Fruit fly (Drosophila melanogaster): ENCODE results near the gene CG17350.

The CG17350 gene

dm6 chr2L:19380630-19381029 lies at the start of gene CG17350:
CG17350 (plus strand) TSS chr2L:19380930.
- no peak for TF ChIP-seq CG17801 (GFP tag; optimal IDR thresholded peaks at IDR 0.05; ENCODE audit: partially characterized antibody)

dm6 chr2L:19333972-19334371 lies 46.8 kb upstream of the CG17350 start:
- TF ChIP-seq CG17801 (GFP tag; optimal IDR thresholded peaks at IDR 0.05; ENCODE audit: partially characterized antibody), result no peak

dm6 chr2L:19335052-19335451 lies 45.7 kb upstream of the CG17350 start:
- no peak for TF ChIP-seq CG17801 (GFP tag; optimal IDR thresholded peaks at IDR 0.05; ENCODE audit: partially characterized antibody)

dm6 chr2L:19337971-19338732 lies 42.6 kb upstream of the CG17350 start:
- no peak for TF ChIP-seq CG17801 (GFP tag; optimal IDR thresholded peaks at IDR 0.05; ENCODE audit: partially characterized antibody)

- no peak for TF ChIP-seq CG17801 (GFP tag; optimal IDR thresholded peaks at IDR 0.05; ENCODE audit: partially characterized antibody)
These were observed 41.7 kb upstream of the CG17350 start for dm6 chr2L:19339023-19339422.

dm6 chr2L:19341074-19341806 lies 39.5 kb upstream of the CG17350 start:
- no peak for TF ChIP-seq CG17801 (GFP tag; optimal IDR thresholded peaks at IDR 0.05; ENCODE audit: partially characterized antibody)

- no peak for TF ChIP-seq CG17801 (GFP tag; optimal IDR thresholded peaks at IDR 0.05; ENCODE audit: partially characterized antibody)
These were observed 38.7 kb upstream of the CG17350 start for dm6 chr2L:19342018-19342417.

- no peak for TF ChIP-seq CG17801 (GFP tag; optimal IDR thresholded peaks at IDR 0.05; ENCODE audit: partially characterized antibody)
These were observed 38.0 kb upstream of the CG17350 start for dm6 chr2L:19342767-19343166.

dm6 chr2L:19358017-19358471 lies 22.7 kb upstream of the CG17350 start:
- TF ChIP-seq CG17801 (GFP tag; optimal IDR thresholded peaks at IDR 0.05; ENCODE audit: partially characterized antibody), result no peak

- no peak for TF ChIP-seq CG17801 (GFP tag; optimal IDR thresholded peaks at IDR 0.05; ENCODE audit: partially characterized antibody)
These were observed 20.8 kb upstream of the CG17350 start for dm6 chr2L:19359802-19360429.

dm6 chr2L:19361632-19362142 lies 19.0 kb upstream of the CG17350 start:
- no peak for TF ChIP-seq CG17801 (GFP tag; optimal IDR thresholded peaks at IDR 0.05; ENCODE audit: partially characterized antibody)

- no peak for TF ChIP-seq CG17801 (GFP tag; optimal IDR thresholded peaks at IDR 0.05; ENCODE audit: partially characterized antibody)
These were observed 17.9 kb upstream of the CG17350 start, which contains the start of gene dnt for dm6 chr2L:19362734-19363363. dnt (minus strand) TSS chr2L:19363227.

- TF ChIP-seq CG17801 (GFP tag; optimal IDR thresholded peaks at IDR 0.05; ENCODE audit: partially characterized antibody), result no peak
These were observed 17.2 kb upstream of the CG17350 start for dm6 chr2L:19363530-19363929.

dm6 chr2L:19364075-19364474 lies 16.7 kb upstream of the CG17350 start, which contains the start of gene CG13086:
CG13086 (plus strand) TSS chr2L:19364375.
- TF ChIP-seq CG17801 (GFP tag; optimal IDR thresholded peaks at IDR 0.05; ENCODE audit: partially characterized antibody), result no peak

- no peak for TF ChIP-seq CG17801 (GFP tag; optimal IDR thresholded peaks at IDR 0.05; ENCODE audit: partially characterized antibody)
These were observed 16.1 kb upstream of the CG17350 start for dm6 chr2L:19364622-19365021.
